Worm (Caenorhabditis elegans) whole organism, mixed stage, embryonic: ENCODE measurements around the gene fbxb-20.
"Not testable (repeated sequence)": the region's sequence is repeated elsewhere in the genome, so short reads cannot be mapped to it uniquely, and the experiment has no call there.

ENCODE experiments used
- M03D4.4 ChIP-seq: sonication (generic microtip); optimal IDR thresholded peaks from 2 replicates; lab custom pipeline; 2017; ENCODE audit warnings: mild to moderate bottlenecking, missing genetic modification characterization, missing compliant biosample characterization
- blmp-1 ChIP-seq: fragments of 150-350 bp; optimal IDR thresholded peaks from 2 replicates; lab custom pipeline; 2014; ENCODE audit warnings: missing biosample characterization, missing genetic modification characterization
- ceh-39 ChIP-seq: fragments of 150-350 bp; optimal IDR thresholded peaks from 2 replicates; lab custom pipeline; 2014; ENCODE audit warnings: missing biosample characterization, missing genetic modification characterization
- ceh-43 ChIP-seq: fragments of 200-800 bp; sonication (Bioruptor generic); optimal IDR thresholded peaks from 2 replicates; lab custom pipeline; 2018; ENCODE audit warnings: mild to moderate bottlenecking, missing genetic modification characterization, moderate library complexity, missing compliant biosample characterization
- ceh-83 ChIP-seq: fragments of 200-800 bp; sonication (Bioruptor generic); optimal IDR thresholded peaks from 2 replicates; lab custom pipeline; 2018; ENCODE audit warnings: mild to moderate bottlenecking, missing genetic modification characterization, missing compliant biosample characterization
- ces-1 ChIP-seq: fragments of 150-350 bp; optimal IDR thresholded peaks from 2 replicates; lab custom pipeline; 2014; ENCODE audit warnings: missing biosample characterization, missing genetic modification reagents, missing genetic modification characterization
- cnd-1 ChIP-seq: fragments of 200-800 bp; sonication (Bioruptor generic); optimal IDR thresholded peaks from 2 replicates; lab custom pipeline; 2018; ENCODE audit warnings: mild to moderate bottlenecking, missing genetic modification characterization, missing compliant biosample characterization
- drap-1 ChIP-seq: fragments of 200-800 bp; sonication (Bioruptor generic); optimal IDR thresholded peaks from 3 replicates; lab custom pipeline; 2018; ENCODE audit warnings: mild to moderate bottlenecking, missing genetic modification characterization, missing compliant biosample characterization
- elt-1 ChIP-seq: sonication (generic microtip); optimal IDR thresholded peaks from 2 replicates; lab custom pipeline; 2017; ENCODE audit warnings: missing genetic modification characterization, mild to moderate bottlenecking, missing compliant biosample characterization, antibody characterized with exemption, moderate library complexity, borderline replicate concordance; ENCODE audit not compliant: insufficient read depth
- elt-3 ChIP-seq: fragments of 150-350 bp; optimal IDR thresholded peaks from 2 replicates; lab custom pipeline; 2014; ENCODE audit warnings: missing biosample characterization, missing genetic modification characterization
- flh-1 ChIP-seq: fragments of 200-800 bp; sonication (Bioruptor generic); optimal IDR thresholded peaks from 2 replicates; lab custom pipeline; 2018; ENCODE audit warnings: mild to moderate bottlenecking, missing genetic modification characterization, moderate library complexity, missing compliant biosample characterization
- ham-2 ChIP-seq: fragments of 200-800 bp; sonication (Bioruptor generic); optimal IDR thresholded peaks from 2 replicates; lab custom pipeline; 2018; ENCODE audit warnings: mild to moderate bottlenecking, missing genetic modification characterization, missing compliant biosample characterization
- hlh-1 ChIP-seq: fragments of 150-350 bp; optimal IDR thresholded peaks from 2 replicates; lab custom pipeline; 2014; ENCODE audit warnings: missing biosample characterization, missing genetic modification reagents, missing genetic modification characterization
- lin-13 ChIP-seq: fragments of 150-350 bp; optimal IDR thresholded peaks from 2 replicates; lab custom pipeline; 2014; ENCODE audit warnings: missing biosample characterization, missing genetic modification characterization
- lin-32 ChIP-seq: fragments of 200-800 bp; sonication (Bioruptor generic); optimal IDR thresholded peaks from 2 replicates; lab custom pipeline; 2018; ENCODE audit warnings: mild to moderate bottlenecking, missing genetic modification characterization, missing compliant biosample characterization
- lsy-2 ChIP-seq: fragments of 150-350 bp; optimal IDR thresholded peaks from 2 replicates; lab custom pipeline; 2014; ENCODE audit warnings: missing biosample characterization, missing genetic modification characterization
- mep-1 ChIP-seq: fragments of 150-350 bp; optimal IDR thresholded peaks from 2 replicates; lab custom pipeline; 2017; ENCODE audit warnings: missing biosample characterization, missing genetic modification reagents, missing genetic modification characterization, inconsistent platforms
- nhr-12 ChIP-seq: fragments of 150-350 bp; optimal IDR thresholded peaks from 2 replicates; lab custom pipeline; 2014; ENCODE audit warnings: missing biosample characterization, missing genetic modification characterization
- nhr-2 ChIP-seq: fragments of 150-350 bp; optimal IDR thresholded peaks from 2 replicates; lab custom pipeline; 2014; ENCODE audit warnings: missing biosample characterization, missing genetic modification characterization
- nhr-237 ChIP-seq: fragments of 150-350 bp; optimal IDR thresholded peaks from 2 replicates; lab custom pipeline; 2014; ENCODE audit warnings: missing biosample characterization, missing genetic modification characterization
- nhr-28 ChIP-seq: fragments of 150-350 bp; optimal IDR thresholded peaks from 2 replicates; lab custom pipeline; 2014; ENCODE audit warnings: missing biosample characterization, missing genetic modification characterization
- pha-4 ChIP-seq: fragments of 150-350 bp; optimal IDR thresholded peaks from 2 replicates; lab custom pipeline; 2018; ENCODE audit warnings: missing biosample characterization, missing genetic modification reagents, missing genetic modification characterization
- sem-2 ChIP-seq: fragments of 200-800 bp; sonication (Bioruptor generic); optimal IDR thresholded peaks from 2 replicates; lab custom pipeline; 2018; ENCODE audit warnings: mild to moderate bottlenecking, missing genetic modification characterization, missing compliant biosample characterization
- snpc-4 ChIP-seq: fragments of 150-350 bp; optimal IDR thresholded peaks from 2 replicates; lab custom pipeline; 2014; ENCODE audit warnings: missing biosample characterization, missing genetic modification characterization
- sptf-1 ChIP-seq: sonication (generic microtip); optimal IDR thresholded peaks from 2 replicates; lab custom pipeline; 2017; ENCODE audit warnings: mild to moderate bottlenecking, missing genetic modification characterization, moderate library complexity, missing compliant biosample characterization
- tbx-8 ChIP-seq: fragments of 200-800 bp; sonication (Bioruptor generic); optimal IDR thresholded peaks from 2 replicates; lab custom pipeline; 2018; ENCODE audit warnings: mild to moderate bottlenecking, missing genetic modification characterization, moderate library complexity, missing compliant biosample characterization
- unc-120 ChIP-seq: sonication (generic microtip); optimal IDR thresholded peaks from 2 replicates; lab custom pipeline; 2017; ENCODE audit warnings: missing genetic modification characterization, missing compliant biosample characterization; ENCODE audit not compliant: poor library complexity, severe bottlenecking
- unc-39 ChIP-seq: fragments of 150-350 bp; optimal IDR thresholded peaks from 2 replicates; lab custom pipeline; 2014; ENCODE audit warnings: missing biosample characterization, missing genetic modification characterization
- ztf-11 ChIP-seq: fragments of 150-350 bp; optimal IDR thresholded peaks from 2 replicates; lab custom pipeline; 2014; ENCODE audit warnings: missing biosample characterization, missing genetic modification characterization

fbxb-20 gene

DNA sequence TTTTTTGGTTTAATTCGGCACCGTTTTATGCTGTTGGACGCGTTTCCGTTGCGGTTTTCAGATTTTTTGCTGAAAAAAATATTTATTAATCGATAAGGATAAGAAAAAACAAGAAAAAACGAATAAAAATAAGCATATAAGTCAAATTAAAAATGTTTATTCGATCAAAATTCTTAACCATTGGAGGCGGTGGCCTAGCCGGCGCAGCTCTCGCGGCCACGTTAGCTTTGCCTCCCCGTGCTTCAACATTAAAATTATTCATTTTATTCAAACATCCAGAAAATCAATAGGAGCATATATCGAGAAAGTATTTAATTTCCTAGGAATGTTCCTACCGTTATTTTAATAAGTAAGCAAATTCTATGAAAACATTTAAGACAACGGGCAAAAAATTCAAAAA, 12.5 kb upstream of the fbxb-20 start, which contains the start of gene ZC204.14:
Gene ZC204.14, minus strand, starts transcription at position 69 of the 400 bp plus-strand sequence.
- no peak for TF ChIP-seq mep-1
- no peak for TF ChIP-seq elt-1 (tag; lab: Kevin White, UChicago)
- no peak for TF ChIP-seq lsy-2 (tag; lab: Kevin White, UChicago)
- no peak for TF ChIP-seq nhr-2 (tag; lab: Kevin White, UChicago)
- TF ChIP-seq elt-3 (tag; lab: Kevin White, UChicago) = no peak
- TF ChIP-seq M03D4.4 (tag; lab: Kevin White, UChicago) = no peak
- no peak for TF ChIP-seq unc-39
- no peak for TF ChIP-seq drap-1 (GFP tag; lab: Kevin White, UChicago)
- no peak for TF ChIP-seq sem-2 (GFP tag; lab: Kevin White, UChicago)
- TF ChIP-seq nhr-28 = no peak
- no peak for TF ChIP-seq ceh-43 (GFP tag; lab: Kevin White, UChicago)
- TF ChIP-seq ham-2 (GFP tag; lab: Kevin White, UChicago) = no peak
- TF ChIP-seq blmp-1 = no peak
- TF ChIP-seq tbx-8 (GFP tag; lab: Kevin White, UChicago) = no peak
- no peak for TF ChIP-seq lin-13
- TF ChIP-seq hlh-1 (tag; lab: Kevin White, UChicago) = no peak

DNA sequence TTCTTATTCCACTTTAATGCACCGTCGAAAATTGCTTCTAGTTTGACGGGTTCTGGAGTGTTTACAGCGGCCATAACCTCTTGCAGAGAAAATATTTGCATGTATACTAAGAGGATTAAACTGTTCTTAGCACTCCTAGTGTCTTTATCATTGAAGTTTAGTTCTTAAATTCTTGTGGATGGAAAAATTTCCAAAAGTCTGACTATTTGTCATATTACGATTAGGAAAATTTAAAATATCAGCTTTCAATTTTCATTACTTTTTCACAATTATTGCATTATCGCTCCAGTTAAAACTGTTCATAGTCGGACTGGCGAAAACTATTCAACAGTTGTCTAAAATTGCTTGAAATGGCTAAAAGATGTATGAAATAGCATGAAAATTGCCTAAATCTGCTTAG, 10.5 kb upstream of the fbxb-20 start, which contains the start of gene ZC204.13:
Gene ZC204.13, minus strand, starts transcription at position 101 of the 400 bp plus-strand sequence.
- not testable (repeated sequence) for TF ChIP-seq lsy-2 (tag; lab: Kevin White, UChicago); lin-32; blmp-1

DNA sequence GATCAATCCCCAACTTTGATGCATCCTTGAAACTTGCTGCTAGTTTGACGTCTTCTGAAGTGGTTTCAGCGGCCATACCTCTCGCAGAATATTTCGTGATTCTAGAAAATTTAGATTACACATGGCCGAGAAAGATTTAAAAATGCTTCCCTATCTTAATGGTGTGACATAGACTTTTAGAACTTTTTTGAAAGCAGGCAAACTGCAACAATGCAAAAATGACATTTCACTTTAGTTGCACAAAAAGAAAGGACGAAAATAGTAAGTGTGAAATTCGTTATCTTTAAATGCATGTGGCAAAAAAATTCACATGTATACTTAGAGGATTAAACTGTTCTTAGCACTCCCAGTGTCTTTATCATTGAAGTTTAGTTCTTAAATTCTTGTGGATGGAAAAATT, 6.8 kb upstream of the fbxb-20 start, which contains the start of gene ZC204.12:
Gene ZC204.12, minus strand, starts transcription at position 101 of the 400 bp plus-strand sequence.
- TF ChIP-seq lin-32 (no peak), elt-3 (tag; lab: Kevin White, UChicago) (no peak), ces-1 (GFP tag; lab: Kevin White, UChicago) (no peak), mep-1 (no peak), lsy-2 (tag; lab: Kevin White, UChicago) (no peak), pha-4 (tag; lab: Kevin White, UChicago) (no peak), unc-39 (no peak), lin-13 (no peak), tbx-8 (GFP tag; lab: Kevin White, UChicago) (no peak), ceh-43 (GFP tag; lab: Kevin White, UChicago) (no peak), snpc-4 (tag; lab: Kevin White, UChicago) (no peak), sptf-1 (tag; lab: Kevin White, UChicago) (no peak), nhr-28 (no peak), flh-1 (GFP tag; lab: Kevin White, UChicago) (no peak), cnd-1 (tag; lab: Kevin White, UChicago) (no peak)

DNA sequence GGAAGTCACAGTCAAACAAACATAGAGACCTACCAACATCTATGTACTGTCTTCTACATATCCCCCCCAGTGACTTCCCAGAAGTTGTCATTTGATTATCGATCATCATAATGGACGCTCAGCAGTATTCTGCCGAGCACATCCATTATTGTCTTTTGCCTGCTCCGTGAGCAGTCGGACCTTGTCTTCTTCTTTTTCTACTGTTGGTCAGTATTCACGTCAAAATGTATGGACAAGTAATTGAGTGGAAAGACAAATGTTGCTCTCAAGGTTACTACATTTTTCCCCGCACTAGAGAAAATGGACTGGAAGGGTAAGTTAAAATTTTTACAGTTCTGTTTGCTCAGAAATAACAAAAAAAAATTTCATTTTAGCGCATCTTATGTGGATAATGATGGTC, 4.5 kb upstream of the fbxb-20 start, which contains the start of gene btb-12:
Gene btb-12, plus strand, starts transcription at position 301 of the 400 bp plus-strand sequence.
- TF ChIP-seq ham-2 (GFP tag; lab: Kevin White, UChicago) (no peak), ceh-39 (tag; lab: Kevin White, UChicago) (peak; percentile 6), unc-120 (tag; lab: Kevin White, UChicago) (no peak)

DNA sequence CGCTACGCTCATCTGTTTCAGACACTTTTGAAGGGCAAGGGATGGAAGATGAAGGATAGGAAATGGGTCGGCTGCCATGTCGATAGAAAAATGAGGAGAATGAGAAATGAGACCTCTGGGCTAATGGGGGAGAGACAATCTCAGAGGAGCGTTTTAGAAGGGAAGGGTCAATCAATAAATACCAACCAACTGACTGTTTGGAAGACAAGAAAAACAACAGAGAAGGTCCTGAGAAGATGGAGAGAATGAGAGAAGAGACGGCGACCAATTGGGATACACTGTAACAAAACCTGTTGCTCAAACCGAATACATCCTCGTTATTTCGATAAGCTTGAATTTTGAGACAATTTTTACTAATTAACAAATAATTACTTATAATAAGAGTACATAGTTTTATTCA, 3.0 kb upstream of the fbxb-20 start, which contains the start of gene fbxb-15:
Gene fbxb-15, minus strand, starts transcription at position 101 of the 400 bp plus-strand sequence.
- TF ChIP-seq flh-1 (GFP tag; lab: Kevin White, UChicago) (no peak), lin-13 (no peak), mep-1 (no peak), ceh-83 (GFP tag; lab: Kevin White, UChicago) (no peak), lin-32 (no peak), pha-4 (tag; lab: Kevin White, UChicago) (no peak), ztf-11 (tag; lab: Kevin White, UChicago) (no peak), sptf-1 (tag; lab: Kevin White, UChicago) (no peak), ham-2 (GFP tag; lab: Kevin White, UChicago) (no peak), M03D4.4 (tag; lab: Kevin White, UChicago) (no peak), nhr-237 (tag; lab: Kevin White, UChicago) (no peak), ces-1 (GFP tag; lab: Kevin White, UChicago) (no peak), sem-2 (GFP tag; lab: Kevin White, UChicago) (no peak), tbx-8 (GFP tag; lab: Kevin White, UChicago) (no peak), lsy-2 (tag; lab: Kevin White, UChicago) (no peak), nhr-2 (tag; lab: Kevin White, UChicago) (no peak), nhr-12 (tag; lab: Kevin White, UChicago) (no peak), cnd-1 (tag; lab: Kevin White, UChicago) (no peak), snpc-4 (tag; lab: Kevin White, UChicago) (no peak)
